Fruit fly (Drosophila melanogaster): Measurements from ENCODE around the gene t-cup.
A peak's percentile ranks its signal among the peaks of the same experiment; 100 is the strongest.

The t-cup gene

dm6 chr2L:12535637-12536038 is 38.5 kb upstream of the t-cup start (continued):
- TF ChIP-seq CG6854 (GFP tag; optimal IDR thresholded peaks at IDR 0.05) (peak; percentile 82), stc (GFP tag; IDR thresholded peaks at IDR 0.05) (peak; percentile 39; the same call in 1 of the 2 replicates), kni (GFP tag; optimal IDR thresholded peaks at IDR 0.05) (peak; percentile 87), Sry-δ (GFP tag; optimal IDR thresholded peaks at IDR 0.05) (no peak), en (GFP tag; optimal IDR thresholded peaks at IDR 0.05) (no peak), rib (GFP tag; IDR thresholded peaks at IDR 0.05) (peak; percentile 52; the same call in 1 of the 2 replicates), CG4424 (GFP tag; optimal IDR thresholded peaks at IDR 0.05) (peak; percentile 15), CG12155 (GFP tag; optimal IDR thresholded peaks at IDR 0.05) (no peak), CG15696 (tag; optimal IDR thresholded peaks at IDR 0.05) (peak; percentile 57), dpn (GFP tag; optimal IDR thresholded peaks at IDR 0.05) (no peak), Gsc (GFP tag; IDR thresholded peaks at IDR 0.05) (no peak), CG34376 (GFP tag; optimal IDR thresholded peaks at IDR 0.05) (peak; percentile 91), CG1233 (GFP tag; optimal IDR thresholded peaks at IDR 0.05) (peak; percentile 84), CG6254 (GFP tag; optimal IDR thresholded peaks at IDR 0.05) (peak; percentile 71), CG8924 (tag; optimal IDR thresholded peaks at IDR 0.05) (peak; percentile 14), CG3726 (GFP tag; IDR thresholded peaks at IDR 0.05) (peak; percentile 71; the same call in 1 of the 3 replicates), CG8281 (tag; optimal IDR thresholded peaks at IDR 0.05) (peak; percentile 66), Dp (GFP tag; optimal IDR thresholded peaks at IDR 0.05) (no peak), Stat92E (GFP tag; optimal IDR thresholded peaks at IDR 0.05) (no peak), CG32772 (GFP tag; IDR thresholded peaks at IDR 0.05) (no peak), sens-2 (GFP tag; IDR thresholded peaks at IDR 0.05) (peak; percentile 56), CG18011 (GFP tag; optimal IDR thresholded peaks at IDR 0.05) (peak; percentile 30), org-1 (GFP tag; optimal IDR thresholded peaks at IDR 0.05) (peak; percentile 71), CG3847 (GFP tag; IDR thresholded peaks at IDR 0.05) (0 out of 2 replicates have a peak, but pooled peaks have one; percentile 31), Ada2b (GFP tag; IDR thresholded peaks at IDR 0.05) (no peak), CG17829 (tag; optimal IDR thresholded peaks at IDR 0.05) (peak; percentile 42), sqz (GFP tag; optimal IDR thresholded peaks at IDR 0.05) (peak; percentile 68), CG42726 (GFP tag; IDR thresholded peaks at IDR 0.05; ENCODE audit: partially characterized antibody) (no peak), ken (GFP tag; IDR thresholded peaks at IDR 0.05) (no peak), CG17328 (GFP tag; IDR thresholded peaks at IDR 0.05) (peak; percentile 46), Usf (GFP tag; optimal IDR thresholded peaks at IDR 0.05) (no peak), mld (GFP tag; IDR thresholded peaks at IDR 0.05; ENCODE audit: partially characterized antibody) (no peak), gem (tag; optimal IDR thresholded peaks at IDR 0.05) (peak; percentile 46), pfk (GFP tag; optimal IDR thresholded peaks at IDR 0.05) (peak; percentile 56), grau (tag; optimal IDR thresholded peaks at IDR 0.05) (peak; percentile 35), sd (tag; optimal IDR thresholded peaks at IDR 0.05) (peak; percentile 94), CG13624 (GFP tag; optimal IDR thresholded peaks at IDR 0.05) (no peak), CG8944 (GFP tag; optimal IDR thresholded peaks at IDR 0.05) (no peak), Xbp1 (GFP tag; optimal IDR thresholded peaks at IDR 0.05) (no peak), CG10654 (GFP tag; optimal IDR thresholded peaks at IDR 0.05) (no peak), pita (GFP tag; optimal IDR thresholded peaks at IDR 0.05) (no peak), CoRest (tag; optimal IDR thresholded peaks at IDR 0.05) (peak; percentile 20), CG5245 (GFP tag; optimal IDR thresholded peaks at IDR 0.05) (no peak), Hr3 (GFP tag; optimal IDR thresholded peaks at IDR 0.05) (peak; percentile 2), pan (optimal IDR thresholded peaks at IDR 0.05) (no peak), pan (GFP tag; optimal IDR thresholded peaks at IDR 0.05 in 1 of 2, IDR thresholded peaks at IDR 0.05 in 1 of 2) (peak in 1 of 2 experiments; percentile 73), CG2129 (GFP tag; IDR thresholded peaks at IDR 0.05; ENCODE audit: partially characterized antibody) (no peak), CG34422 (GFP tag; IDR thresholded peaks at IDR 0.05) (peak; percentile 63; the same call in 2 of the 3 replicates), nom (GFP tag; optimal IDR thresholded peaks at IDR 0.05) (no peak), sc (optimal IDR thresholded peaks at IDR 0.05) (no peak), sc (GFP tag; optimal IDR thresholded peaks at IDR 0.05) (no peak)
